Worm (Caenorhabditis elegans) whole organism, L4 larva: ENCODE measurements around the gene dsh-2.
A peak's percentile ranks its signal among the peaks of the same experiment; 100 is the strongest.

Experiments used
- F10B5.3 ChIP-seq: sonication (generic microtip); optimal IDR thresholded peaks from 2 replicates; lab custom pipeline; 2016; ENCODE audit warnings: mild to moderate bottlenecking, missing genetic modification characterization, missing compliant biosample characterization
- F26F4.8 ChIP-seq: fragments of 200-800 bp; sonication (Bioruptor generic); conservative IDR thresholded peaks from 2 replicates; pipeline ENCODE4 v1.3.6; 2022; ENCODE audit warnings: missing genetic modification characterization, missing compliant biosample characterization
- F44E2.7 ChIP-seq: fragments of 200-800 bp; sonication (Bioruptor generic); IDR thresholded peaks from 2 replicates; pipeline ENCODE4 v2.1.2; 2022; ENCODE audit warnings: missing genetic modification characterization, missing compliant biosample characterization
- Y48G9A.11 ChIP-seq: fragments of 200-800 bp; sonication (Bioruptor generic); IDR thresholded peaks from 2 replicates; pipeline ENCODE4 v1.3.6; 2022; ENCODE audit warnings: missing genetic modification reagents, missing genetic modification characterization, missing compliant biosample characterization
- aha-1 ChIP-seq: fragments of 150-350 bp; peaks from one replicate; lab custom pipeline; 2014; ENCODE audit warnings: missing biosample characterization, missing genetic modification characterization
- ama-1 ChIP-seq: fragments of 150-350 bp; optimal IDR thresholded peaks from 2 replicates; lab custom pipeline; 2014; ENCODE audit warnings: inconsistent platforms, mixed read lengths
- arid-1 ChIP-seq: fragments of 200-800 bp; sonication (Bioruptor generic); conservative IDR thresholded peaks from 2 replicates; pipeline ENCODE4 v1.3.6; 2022; ENCODE audit warnings: missing genetic modification reagents, missing genetic modification characterization, missing compliant biosample characterization
- ceh-28 ChIP-seq: fragments of 150-350 bp; optimal IDR thresholded peaks from 2 replicates; lab custom pipeline; 2014; ENCODE audit warnings: missing biosample characterization, missing genetic modification reagents, missing genetic modification characterization
- ceh-82 ChIP-seq: sonication (generic microtip); optimal IDR thresholded peaks from 2 replicates; lab custom pipeline; 2017; ENCODE audit warnings: missing biosample characterization, missing genetic modification characterization
- daf-16 ChIP-seq, 3 experiments: sonication (generic microtip); optimal IDR thresholded peaks; 2 replicates each; lab custom pipeline; 2016 to 2017; ENCODE audit warnings: missing genetic modification characterization in 3 of 3, missing genetic modification reagents in 3 of 3, mild to moderate bottlenecking in 2 of 3, missing compliant biosample characterization in 2 of 3, missing biosample characterization in 1 of 3, moderate library complexity in 1 of 3
- daf-8 ChIP-seq: fragments of 200-800 bp; sonication (Bioruptor generic); IDR thresholded peaks from 2 replicates; pipeline ENCODE4 v1.3.6; 2022; ENCODE audit warnings: missing genetic modification characterization, missing compliant biosample characterization
- dmd-6 ChIP-seq: fragments of 200-800 bp; sonication (Bioruptor generic); IDR thresholded peaks from 2 replicates; pipeline ENCODE4 v1.3.6; 2022; ENCODE audit warnings: missing genetic modification reagents, missing genetic modification characterization, missing compliant biosample characterization
- dmd-8 ChIP-seq: fragments of 200-800 bp; sonication (Bioruptor generic); IDR thresholded peaks from 2 replicates; pipeline ENCODE4 v1.3.6; 2022; ENCODE audit warnings: missing genetic modification characterization, missing compliant biosample characterization
- dmd-9 ChIP-seq: fragments of 200-800 bp; sonication (Bioruptor generic); IDR thresholded peaks from 2 replicates; pipeline ENCODE4 v1.3.6; 2022; ENCODE audit warnings: missing genetic modification reagents, missing genetic modification characterization, missing compliant biosample characterization
- dpl-1 ChIP-seq: fragments of 150-350 bp; optimal IDR thresholded peaks from 2 replicates; lab custom pipeline; 2014; ENCODE audit warnings: missing biosample characterization, missing genetic modification reagents, missing genetic modification characterization
- dve-1 ChIP-seq: sonication (generic microtip); optimal IDR thresholded peaks from 2 replicates; lab custom pipeline; 2017; ENCODE audit warnings: antibody characterized with exemption, mild to moderate bottlenecking, missing genetic modification characterization, missing compliant biosample characterization; ENCODE audit not compliant: insufficient read depth
- egl-43 ChIP-seq: fragments of 200-800 bp; sonication (Bioruptor generic); IDR thresholded peaks from 2 replicates; pipeline ENCODE4 v1.3.6; 2022; ENCODE audit warnings: missing genetic modification reagents, missing genetic modification characterization, missing compliant biosample characterization
- fkh-10 ChIP-seq: fragments of 150-350 bp; optimal IDR thresholded peaks from 2 replicates; lab custom pipeline; 2014; ENCODE audit warnings: missing biosample characterization, missing genetic modification reagents, missing genetic modification characterization
- fos-1 ChIP-seq: fragments of 150-350 bp; optimal IDR thresholded peaks from 2 replicates; lab custom pipeline; 2014; ENCODE audit warnings: missing biosample characterization, missing genetic modification characterization
- hlh-11 ChIP-seq: fragments of 200-800 bp; sonication (Bioruptor generic); optimal IDR thresholded peaks from 2 replicates; lab custom pipeline; 2018; ENCODE audit warnings: mild to moderate bottlenecking, missing genetic modification characterization, missing compliant biosample characterization
- lin-1 ChIP-seq: fragments of 200-800 bp; sonication (Bioruptor generic); IDR thresholded peaks from 2 replicates; pipeline ENCODE4 v1.3.6; 2022; ENCODE audit warnings: missing genetic modification reagents, missing genetic modification characterization, missing compliant biosample characterization
- lin-13 ChIP-seq: fragments of 150-350 bp; optimal IDR thresholded peaks from 2 replicates; lab custom pipeline; 2014; ENCODE audit warnings: missing biosample characterization, missing genetic modification reagents, missing genetic modification characterization
- lin-15B ChIP-seq: fragments of 150-350 bp; sonication (generic microtip); optimal IDR thresholded peaks from 3 replicates; lab custom pipeline; 2014; ENCODE audit warnings: missing biosample characterization, missing genetic modification characterization
- lin-39 ChIP-seq: fragments of 150-350 bp; optimal IDR thresholded peaks from 2 replicates; lab custom pipeline; 2014; ENCODE audit warnings: missing biosample characterization, missing genetic modification reagents, missing genetic modification characterization
- lir-3 ChIP-seq: sonication (generic microtip); optimal IDR thresholded peaks from 2 replicates; lab custom pipeline; 2016; ENCODE audit warnings: mild to moderate bottlenecking, missing genetic modification characterization, missing compliant biosample characterization
- lsy-2 ChIP-seq, 2 experiments: fragments of 150-350 bp in 1 of 2; sonication (generic microtip) in 1 of 2; optimal IDR thresholded peaks; 2 replicates each; lab custom pipeline; 2014 to 2017; ENCODE audit warnings: missing biosample characterization in 2 of 2, missing genetic modification characterization in 2 of 2
- mdl-1 ChIP-seq, 2 experiments: fragments of 150-350 bp in 1 of 2; sonication (generic microtip) in 1 of 2; optimal IDR thresholded peaks; 2 replicates each; lab custom pipeline; 2014 to 2017; ENCODE audit warnings: missing biosample characterization in 2 of 2, missing genetic modification characterization in 2 of 2
- mdt-29 ChIP-seq: fragments of 200-800 bp; sonication (Bioruptor generic); IDR thresholded peaks from 2 replicates; pipeline ENCODE4 v1.3.6; 2022; ENCODE audit warnings: missing genetic modification reagents, missing genetic modification characterization, missing compliant biosample characterization
- mxl-3 ChIP-seq: fragments of 200-800 bp; sonication (Bioruptor generic); optimal IDR thresholded peaks from 2 replicates; lab custom pipeline; 2018; ENCODE audit warnings: mild to moderate bottlenecking, missing genetic modification characterization, missing compliant biosample characterization
- nhr-10 ChIP-seq: fragments of 150-350 bp; optimal IDR thresholded peaks from 2 replicates; lab custom pipeline; 2014; ENCODE audit warnings: missing biosample characterization, missing genetic modification characterization
- nhr-102 ChIP-seq: sonication (generic microtip); optimal IDR thresholded peaks from 2 replicates; lab custom pipeline; 2016; ENCODE audit warnings: mild to moderate bottlenecking, missing genetic modification characterization, moderate library complexity, missing compliant biosample characterization
- nhr-111 ChIP-seq: fragments of 200-800 bp; sonication (Bioruptor generic); optimal IDR thresholded peaks from 2 replicates; lab custom pipeline; 2018; ENCODE audit warnings: mild to moderate bottlenecking, missing genetic modification characterization, missing compliant biosample characterization
- nhr-25 ChIP-seq: sonication (generic microtip); optimal IDR thresholded peaks from 2 replicates; lab custom pipeline; 2017; ENCODE audit warnings: missing genetic modification characterization, mild to moderate bottlenecking, missing compliant biosample characterization, antibody characterized with exemption, moderate library complexity, borderline replicate concordance; ENCODE audit not compliant: insufficient read depth
- nhr-41 ChIP-seq: fragments of 200-800 bp; sonication (Bioruptor generic); IDR thresholded peaks from 2 replicates; pipeline ENCODE4 v1.3.6; 2022; ENCODE audit warnings: missing genetic modification reagents, missing genetic modification characterization, missing compliant biosample characterization
- nhr-48 ChIP-seq: sonication (generic microtip); optimal IDR thresholded peaks from 2 replicates; lab custom pipeline; 2016; ENCODE audit warnings: mild to moderate bottlenecking, missing genetic modification characterization, missing compliant biosample characterization
- nhr-6 ChIP-seq: fragments of 150-350 bp; optimal IDR thresholded peaks from 2 replicates; lab custom pipeline; 2014; ENCODE audit warnings: missing biosample characterization, missing genetic modification characterization
- pha-4 ChIP-seq, 2 experiments: fragments of 150-350 bp in 1 of 2; fragments of 200-800 bp in 1 of 2; sonication (Bioruptor generic) in 1 of 2; IDR thresholded peaks in 1 of 2; optimal IDR thresholded peaks in 1 of 2; 2 replicates each; pipeline versions ENCODE4 v1.3.6 to Lab custom; 2014 to 2022; ENCODE audit warnings: missing genetic modification characterization in 2 of 2, missing genetic modification reagents in 2 of 2, missing biosample characterization in 1 of 2, missing compliant biosample characterization in 1 of 2
- pqm-1 ChIP-seq: sonication (generic microtip); optimal IDR thresholded peaks from 2 replicates; lab custom pipeline; 2017; ENCODE audit warnings: missing biosample characterization, missing genetic modification characterization
- rbr-2 ChIP-seq: sonication (generic microtip); optimal IDR thresholded peaks from 2 replicates; lab custom pipeline; 2016; ENCODE audit warnings: missing genotype, missing genetic modification characterization, missing compliant biosample characterization
- saeg-2 ChIP-seq: fragments of 200-800 bp; sonication (Bioruptor generic); IDR thresholded peaks from 2 replicates; pipeline ENCODE4 v1.3.6; 2022; ENCODE audit warnings: missing genetic modification reagents, missing genetic modification characterization, missing compliant biosample characterization
- skn-1 ChIP-seq: fragments of 150-350 bp; optimal IDR thresholded peaks from 2 replicates; lab custom pipeline; 2014; ENCODE audit warnings: missing biosample characterization, missing genetic modification characterization
- snpc-1.2 ChIP-seq: fragments of 200-800 bp; sonication (Bioruptor generic); IDR thresholded peaks from 2 replicates; pipeline ENCODE4 v1.3.6; 2022; ENCODE audit warnings: missing genetic modification reagents, missing genetic modification characterization, missing compliant biosample characterization
- spr-1 ChIP-seq: sonication (generic microtip); optimal IDR thresholded peaks from 2 replicates; lab custom pipeline; 2016; ENCODE audit warnings: mild to moderate bottlenecking, missing genetic modification characterization, missing compliant biosample characterization
- spr-3 ChIP-seq: fragments of 200-800 bp; sonication (Bioruptor generic); optimal IDR thresholded peaks from 2 replicates; lab custom pipeline; 2018; ENCODE audit warnings: mild to moderate bottlenecking, missing genetic modification characterization, missing compliant biosample characterization
- tag-97 ChIP-seq: fragments of 200-800 bp; sonication (Bioruptor generic); IDR thresholded peaks from 2 replicates; pipeline ENCODE4 v1.3.6; 2022; ENCODE audit warnings: missing genetic modification characterization, missing compliant biosample characterization
- unc-130 ChIP-seq: sonication (generic microtip); optimal IDR thresholded peaks from 2 replicates; lab custom pipeline; 2016; ENCODE audit warnings: missing genetic modification reagents, missing genetic modification characterization, missing compliant biosample characterization
- unc-39 ChIP-seq: sonication (generic microtip); optimal IDR thresholded peaks from 2 replicates; lab custom pipeline; 2017; ENCODE audit warnings: missing biosample characterization, missing genetic modification characterization
- zag-1 ChIP-seq: fragments of 150-350 bp; optimal IDR thresholded peaks from 2 replicates; lab custom pipeline; 2014; ENCODE audit warnings: missing biosample characterization, missing genetic modification characterization
- zip-11 ChIP-seq: fragments of 200-800 bp; sonication (Bioruptor generic); IDR thresholded peaks from 2 replicates; pipeline ENCODE4 v1.3.6; 2022; ENCODE audit warnings: missing genetic modification characterization, missing compliant biosample characterization
- zip-2 ChIP-seq: fragments of 150-350 bp; optimal IDR thresholded peaks from 2 replicates; lab custom pipeline; 2014; ENCODE audit warnings: missing biosample characterization, missing genetic modification characterization
- ztf-7 ChIP-seq: fragments of 150-350 bp; optimal IDR thresholded peaks from 2 replicates; lab custom pipeline; 2014; ENCODE audit warnings: missing biosample characterization, missing genetic modification characterization

dsh-2 gene

ce11 chrII:5057315-5057714 is 23.7 kb downstream of the dsh-2 start (continued):
- TF ChIP-seq zip-2 (tag; lab: Kevin White, UChicago) = no peak
- TF ChIP-seq ztf-7 (tag; lab: Kevin White, UChicago) = no peak
- no peak for TF ChIP-seq lin-39 (tag; lab: Kevin White, UChicago)
- no peak for TF ChIP-seq lin-15B
- peak in 1 of 2 experiments; percentile 55 for TF ChIP-seq mdl-1 (tag; optimal IDR thresholded peaks at IDR 0.05; lab: Kevin White, UChicago)
- TF ChIP-seq dmd-8 (GFP tag; lab: Robert Waterston, UW) = 0 out of 2 replicates have a peak, but pooled peaks have one; percentile 60
- no peak for TF ChIP-seq daf-8 (GFP tag; lab: Robert Waterston, UW)
- peak; percentile 77 for TF ChIP-seq snpc-1.2
- TF ChIP-seq arid-1 (GFP tag; lab: Robert Waterston, UW) = peak; percentile 83
- TF ChIP-seq dpl-1 (GFP tag; lab: Kevin White, UChicago) = peak; percentile 54
- no peak for TF ChIP-seq ceh-82 (tag; lab: Kevin White, UChicago)
- no peak for TF ChIP-seq nhr-41 (GFP tag; lab: Robert Waterston, UW)
- no peak for TF ChIP-seq lir-3 (tag; lab: Kevin White, UChicago)
- TF ChIP-seq unc-130 = peak; percentile 45
- peak; percentile 30 for TF ChIP-seq lin-13 (GFP tag; lab: Kevin White, UChicago)
- TF ChIP-seq F26F4.8 = 0 out of 2 replicates have a peak, but pooled peaks have one; percentile 27
- TF ChIP-seq F44E2.7 (GFP tag; lab: Robert Waterston, UW) = no peak
- TF ChIP-seq daf-16 (GFP tag; optimal IDR thresholded peaks at IDR 0.05; lab: Kevin White, UChicago) = peak; percentile 16 to 45
- TF ChIP-seq daf-16 (tag; optimal IDR thresholded peaks at IDR 0.05; lab: Kevin White, UChicago) = peak; percentile 55
- no peak for TF ChIP-seq unc-39 (tag; lab: Kevin White, UChicago)
- peak; percentile 74; the same call in 1 of the 2 replicates for TF ChIP-seq pha-4 (GFP tag; IDR thresholded peaks at IDR 0.05; lab: Robert Waterston, UW)
- TF ChIP-seq pha-4 (tag; optimal IDR thresholded peaks at IDR 0.05; lab: Kevin White, UChicago) = no peak
- TF ChIP-seq mxl-3 (GFP tag; lab: Kevin White, UChicago) = peak; percentile 43
- TF ChIP-seq hlh-11 (tag; lab: Kevin White, UChicago) = peak; percentile 75
- TF ChIP-seq nhr-102 (tag; lab: Kevin White, UChicago) = peak; percentile 60
- TF ChIP-seq nhr-6 (tag; lab: Kevin White, UChicago) = no peak
- TF ChIP-seq spr-1 (tag; lab: Kevin White, UChicago) = peak; percentile 50
- TF ChIP-seq skn-1 (tag; lab: Kevin White, UChicago) = no peak
- TF ChIP-seq nhr-111 = peak; percentile 52
- TF ChIP-seq rbr-2 (tag; lab: Kevin White, UChicago) = peak; percentile 68
- TF ChIP-seq egl-43 (GFP tag; lab: Robert Waterston, UW) = peak; percentile 88
- TF ChIP-seq aha-1 (tag; lab: Kevin White, UChicago) = peak; percentile 27
- peak; percentile 40 for TF ChIP-seq spr-3 (GFP tag; lab: Kevin White, UChicago)
- TF ChIP-seq dmd-9 (GFP tag; lab: Robert Waterston, UW) = peak; percentile 83
- TF ChIP-seq Y48G9A.11 (GFP tag; lab: Robert Waterston, UW) = peak; percentile 63
- peak; percentile 51; the same call in 1 of the 2 replicates for TF ChIP-seq mdt-29 (GFP tag; lab: Robert Waterston, UW)
- peak; percentile 63 for TF ChIP-seq F10B5.3 (tag; lab: Kevin White, UChicago)
- 0 out of 2 replicates have a peak, but pooled peaks have one; percentile 21 for TF ChIP-seq zip-11
- TF ChIP-seq ama-1 = no peak
- peak; percentile 34 for TF ChIP-seq nhr-48 (tag; lab: Kevin White, UChicago)
- no peak for TF ChIP-seq tag-97 (GFP tag; lab: Robert Waterston, UW)
- no peak for TF ChIP-seq nhr-10 (tag; lab: Kevin White, UChicago)
- peak; percentile 65 for TF ChIP-seq dve-1 (tag; lab: Kevin White, UChicago)
- no peak for TF ChIP-seq fos-1 (tag; lab: Kevin White, UChicago)
- TF ChIP-seq ceh-28 (tag; lab: Kevin White, UChicago) = no peak
- no peak for TF ChIP-seq fkh-10 (GFP tag; lab: Kevin White, UChicago)
- TF ChIP-seq dmd-6 (GFP tag; lab: Robert Waterston, UW) = peak; percentile 73
- no peak for TF ChIP-seq zag-1 (tag; lab: Kevin White, UChicago)
- no peak for TF ChIP-seq pqm-1 (tag; lab: Kevin White, UChicago)
- TF ChIP-seq lin-1 (GFP tag; lab: Robert Waterston, UW) = peak; percentile 56; the same call in 1 of the 2 replicates
- TF ChIP-seq saeg-2 = 0 out of 2 replicates have a peak, but pooled peaks have one; percentile 66
- TF ChIP-seq lsy-2 (tag; optimal IDR thresholded peaks at IDR 0.05; lab: Kevin White, UChicago) = peak; percentile 15 to 84
- peak; percentile 67 for TF ChIP-seq nhr-25
